Worm (Caenorhabditis elegans) whole organism, early embryonic: Measurements from ENCODE around the gene F14H3.4.

Source experiments
- ama-1 ChIP-seq: fragments of 150-350 bp; optimal IDR thresholded peaks from 2 replicates; lab custom pipeline; 2014
- ets-7 ChIP-seq: sonication (generic microtip); optimal IDR thresholded peaks from 2 replicates; lab custom pipeline; 2016; ENCODE audit warnings: missing genotype, missing genetic modification characterization, missing compliant biosample characterization
- flt-1 ChIP-seq: fragments of 200-800 bp; sonication (Bioruptor generic); IDR thresholded peaks from 2 replicates; pipeline ENCODE4 v1.3.6; 2022; ENCODE audit warnings: missing genetic modification characterization, missing compliant biosample characterization
- hmbx-1 ChIP-seq: sonication (generic microtip); optimal IDR thresholded peaks from 2 replicates; lab custom pipeline; 2016; ENCODE audit warnings: mild to moderate bottlenecking, missing genetic modification characterization, missing compliant biosample characterization
- hmg-4 ChIP-seq: fragments of 200-800 bp; sonication (Bioruptor generic); optimal IDR thresholded peaks from 2 replicates; lab custom pipeline; 2018; ENCODE audit warnings: mild to moderate bottlenecking, missing genetic modification characterization, missing compliant biosample characterization
- scrt-1 ChIP-seq: fragments of 200-800 bp; sonication (Bioruptor generic); IDR thresholded peaks from 2 replicates; pipeline ENCODE4 v1.3.6; 2022; ENCODE audit warnings: missing genetic modification characterization, missing compliant biosample characterization
- tbx-11 ChIP-seq: fragments of 200-800 bp; sonication (Bioruptor generic); IDR thresholded peaks from 2 replicates; pipeline ENCODE4 v1.3.6; 2022; ENCODE audit warnings: missing genetic modification characterization, missing compliant biosample characterization

- TF ChIP-seq flt-1 (GFP tag; lab: Robert Waterston, UW) (no peak), tbx-11 (GFP tag; lab: Robert Waterston, UW) (no peak), ama-1 (lab: Kevin White, UChicago) (no peak), scrt-1 (GFP tag; lab: Robert Waterston, UW) (no peak), hmg-4 (GFP tag; lab: Kevin White, UChicago) (no peak), hmbx-1 (tag; lab: Kevin White, UChicago) (no peak), ets-7 (tag; lab: Kevin White, UChicago) (no peak)
Observed at ce11 chrV:16045837-16046236, 9.0 kb downstream of the F14H3.4 start, which contains the start of gene T10C6.15.
